Worm (Caenorhabditis elegans) whole organism, young adult: ENCODE data around the gene C04F5.9.

Experiments
- B0019.2 ChIP-seq: fragments of 200-800 bp; sonication (Bioruptor generic); conservative IDR thresholded peaks from 2 replicates; pipeline ENCODE4 v1.3.6; 2022; ENCODE audit warnings: missing genetic modification reagents, missing genetic modification characterization, missing compliant biosample characterization
- B0336.3 ChIP-seq: fragments of 200-800 bp; sonication (Bioruptor generic); IDR thresholded peaks from 2 replicates; pipeline ENCODE4 v1.3.6; 2022; ENCODE audit warnings: missing genetic modification characterization, missing compliant biosample characterization
- F52B5.7 ChIP-seq: sonication (generic microtip); optimal IDR thresholded peaks from 2 replicates; lab custom pipeline; 2016; ENCODE audit warnings: mild to moderate bottlenecking, missing genetic modification characterization, missing compliant biosample characterization
- F57A8.1 ChIP-seq: fragments of 200-800 bp; sonication (Bioruptor generic); optimal IDR thresholded peaks from 2 replicates; lab custom pipeline; 2018; ENCODE audit warnings: mild to moderate bottlenecking, missing genetic modification characterization, moderate library complexity, missing compliant biosample characterization
- F57C9.4 ChIP-seq: sonication (generic microtip); optimal IDR thresholded peaks from 2 replicates; lab custom pipeline; 2017; ENCODE audit warnings: mild to moderate bottlenecking, missing genetic modification characterization, missing compliant biosample characterization
- K12H6.12 ChIP-seq: fragments of 200-800 bp; sonication (Bioruptor generic); optimal IDR thresholded peaks from 2 replicates; lab custom pipeline; 2018; ENCODE audit warnings: mild to moderate bottlenecking, missing genetic modification characterization, missing compliant biosample characterization
- T07F8.4 ChIP-seq: sonication (generic microtip); optimal IDR thresholded peaks from 2 replicates; lab custom pipeline; 2016; ENCODE audit warnings: mild to moderate bottlenecking, missing genetic modification characterization, moderate library complexity, missing compliant biosample characterization
- Y95B8A.8 ChIP-seq: fragments of 200-800 bp; sonication (Bioruptor generic); IDR thresholded peaks from 2 replicates; pipeline ENCODE4 v1.3.6; 2022; ENCODE audit warnings: missing genetic modification reagents, missing genetic modification characterization, missing compliant biosample characterization
- ZK185.1 ChIP-seq: sonication (generic microtip); optimal IDR thresholded peaks from 2 replicates; lab custom pipeline; 2016; ENCODE audit warnings: mild to moderate bottlenecking, missing genetic modification characterization, missing compliant biosample characterization; ENCODE audit not compliant: poor library complexity, severe bottlenecking
- ama-1 ChIP-seq, 3 experiments: fragments of 150-350 bp in 1 of 3; sonication (generic microtip) in 2 of 3; optimal IDR thresholded peaks; 2 replicates each; lab custom pipeline; 2014 to 2018; ENCODE audit warnings: missing biosample characterization in 2 of 3, missing genetic modification characterization in 2 of 3, missing genetic modification reagents in 2 of 3
- aptf-2 ChIP-seq: fragments of 200-800 bp; sonication (Bioruptor generic); conservative IDR thresholded peaks from 2 replicates; pipeline ENCODE4 v1.3.6; 2022; ENCODE audit warnings: missing genetic modification reagents, missing genetic modification characterization, missing compliant biosample characterization
- athp-1 ChIP-seq: sonication (generic microtip); optimal IDR thresholded peaks from 2 replicates; lab custom pipeline; 2017; ENCODE audit warnings: mild to moderate bottlenecking, missing genetic modification characterization, missing compliant biosample characterization
- attf-3 ChIP-seq: fragments of 200-800 bp; sonication (Bioruptor generic); conservative IDR thresholded peaks from 2 replicates; pipeline ENCODE4 v1.3.6; 2022; ENCODE audit warnings: missing genetic modification reagents, missing genetic modification characterization, missing compliant biosample characterization
- ccch-3 ChIP-seq: fragments of 200-800 bp; sonication (Bioruptor generic); optimal IDR thresholded peaks from 2 replicates; lab custom pipeline; 2018; ENCODE audit warnings: mild to moderate bottlenecking, missing genetic modification characterization, missing compliant biosample characterization
- cebp-1 ChIP-seq, 2 experiments: fragments of 200-800 bp in 1 of 2; sonication (Bioruptor generic) in 1 of 2; sonication (generic microtip) in 1 of 2; IDR thresholded peaks in 1 of 2; optimal IDR thresholded peaks in 1 of 2; 2 replicates each; pipeline versions ENCODE4 v1.3.6 to Lab custom; 2017 to 2022; ENCODE audit warnings: missing compliant biosample characterization in 2 of 2, missing genetic modification characterization in 2 of 2, mild to moderate bottlenecking in 1 of 2, missing genetic modification reagents in 1 of 2, moderate library complexity in 1 of 2
- ceh-58 ChIP-seq: fragments of 200-800 bp; sonication (Bioruptor generic); IDR thresholded peaks from 2 replicates; pipeline ENCODE4 v1.3.6; 2022; ENCODE audit warnings: missing genetic modification characterization, missing compliant biosample characterization
- egl-44 ChIP-seq: fragments of 200-800 bp; sonication (Bioruptor generic); IDR thresholded peaks from 2 replicates; pipeline ENCODE4 v1.3.6; 2022; ENCODE audit warnings: missing genetic modification reagents, missing genetic modification characterization, missing compliant biosample characterization
- egrh-3 ChIP-seq: fragments of 200-800 bp; sonication (Bioruptor generic); IDR thresholded peaks from 2 replicates; pipeline ENCODE4 v1.3.6; 2022; ENCODE audit warnings: missing genetic modification reagents, missing genetic modification characterization, missing compliant biosample characterization
- ets-4 ChIP-seq: fragments of 200-800 bp; sonication (Bioruptor generic); optimal IDR thresholded peaks from 2 replicates; lab custom pipeline; 2018; ENCODE audit warnings: mild to moderate bottlenecking, missing genetic modification characterization, missing compliant biosample characterization
- gei-17 ChIP-seq: fragments of 200-800 bp; sonication (Bioruptor generic); optimal IDR thresholded peaks from 2 replicates; lab custom pipeline; 2018; ENCODE audit warnings: mild to moderate bottlenecking, missing genetic modification characterization, missing compliant biosample characterization
- hlh-12 ChIP-seq: sonication (generic microtip); optimal IDR thresholded peaks from 2 replicates; lab custom pipeline; 2016; ENCODE audit warnings: missing genetic modification characterization, missing compliant biosample characterization
- hmg-1.2 ChIP-seq: fragments of 200-800 bp; sonication (Bioruptor generic); IDR thresholded peaks from 2 replicates; pipeline ENCODE4 v1.3.6; 2022; ENCODE audit warnings: missing genetic modification reagents, missing genetic modification characterization, missing compliant biosample characterization
- hmg-20 ChIP-seq: fragments of 200-800 bp; sonication (Bioruptor generic); IDR thresholded peaks from 2 replicates; pipeline ENCODE4 v1.3.6; 2022; ENCODE audit warnings: missing genetic modification reagents, missing genetic modification characterization, missing compliant biosample characterization
- hsf-1 ChIP-seq: fragments of 200-800 bp; sonication (Bioruptor generic); IDR thresholded peaks from 2 replicates; pipeline ENCODE4 v1.3.6; 2022; ENCODE audit warnings: missing genetic modification reagents, missing genetic modification characterization, missing compliant biosample characterization
- lin-35 ChIP-seq, 3 experiments: fragments of 150-350 bp in 2 of 3; sonication (generic microtip) in 1 of 3; optimal IDR thresholded peaks; 2 replicates each; lab custom pipeline; 2014 to 2018; ENCODE audit warnings: missing biosample characterization in 3 of 3, missing genetic modification characterization in 3 of 3, missing genetic modification reagents in 3 of 3
- lir-1 ChIP-seq: fragments of 200-800 bp; sonication (Bioruptor generic); conservative IDR thresholded peaks from 2 replicates; pipeline ENCODE4 v1.3.6; 2022; ENCODE audit warnings: missing genetic modification reagents, missing genetic modification characterization, missing compliant biosample characterization
- lsy-27 ChIP-seq: sonication (generic microtip); optimal IDR thresholded peaks from 2 replicates; lab custom pipeline; 2017; ENCODE audit warnings: missing genetic modification characterization, mild to moderate bottlenecking, missing compliant biosample characterization, antibody characterized with exemption, missing genotype, borderline replicate concordance; ENCODE audit not compliant: insufficient read depth
- madf-10 ChIP-seq: sonication (generic microtip); optimal IDR thresholded peaks from 2 replicates; lab custom pipeline; 2016; ENCODE audit warnings: mild to moderate bottlenecking, missing genetic modification characterization, missing compliant biosample characterization
- mel-28 ChIP-seq: sonication (generic microtip); optimal IDR thresholded peaks from 2 replicates; lab custom pipeline; 2016; ENCODE audit warnings: borderline replicate concordance, mild to moderate bottlenecking, missing genetic modification characterization, missing compliant biosample characterization
- nhr-120 ChIP-seq: fragments of 200-800 bp; sonication (Bioruptor generic); IDR thresholded peaks from 2 replicates; pipeline ENCODE4 v1.3.6; 2022; ENCODE audit warnings: missing genetic modification characterization, missing compliant biosample characterization
- nhr-179 ChIP-seq: sonication (generic microtip); optimal IDR thresholded peaks from 2 replicates; lab custom pipeline; 2016; ENCODE audit warnings: mild to moderate bottlenecking, missing genetic modification characterization, missing compliant biosample characterization
- nhr-80 ChIP-seq: sonication (generic microtip); optimal IDR thresholded peaks from 2 replicates; lab custom pipeline; 2016; ENCODE audit warnings: missing genetic modification characterization, missing compliant biosample characterization
- rec-8 ChIP-seq, 2 experiments: sonication (generic microtip); optimal IDR thresholded peaks; 2 replicates each; lab custom pipeline; 2016; ENCODE audit warnings: mild to moderate bottlenecking in 2 of 2, missing genetic modification characterization in 2 of 2, missing genetic modification reagents in 2 of 2, missing genotype in 2 of 2, missing biosample characterization in 1 of 2, missing compliant biosample characterization in 1 of 2, moderate library complexity in 1 of 2
- repo-1 ChIP-seq: sonication (generic microtip); optimal IDR thresholded peaks from 2 replicates; lab custom pipeline; 2017; ENCODE audit warnings: mild to moderate bottlenecking, missing genetic modification characterization, missing compliant biosample characterization
- snpc-1.3 ChIP-seq: sonication (generic microtip); optimal IDR thresholded peaks from 2 replicates; lab custom pipeline; 2017; ENCODE audit warnings: missing genetic modification characterization, mild to moderate bottlenecking, missing compliant biosample characterization, antibody characterized with exemption, moderate library complexity, missing genotype, missing genetic modification reagents; ENCODE audit not compliant: insufficient read depth
- somi-1 ChIP-seq: fragments of 200-800 bp; sonication (Bioruptor generic); optimal IDR thresholded peaks from 2 replicates; lab custom pipeline; 2018; ENCODE audit warnings: mild to moderate bottlenecking, missing genetic modification characterization, missing compliant biosample characterization
- sptf-2 ChIP-seq: fragments of 200-800 bp; sonication (Bioruptor generic); optimal IDR thresholded peaks from 2 replicates; lab custom pipeline; 2018; ENCODE audit warnings: mild to moderate bottlenecking, missing genetic modification characterization, missing compliant biosample characterization
- tbx-9 ChIP-seq: sonication (generic microtip); optimal IDR thresholded peaks from 2 replicates; lab custom pipeline; 2016; ENCODE audit warnings: borderline replicate concordance, missing genetic modification characterization, inconsistent platforms, missing compliant biosample characterization
- unc-62 ChIP-seq: fragments of 150-350 bp; optimal IDR thresholded peaks from 2 replicates; lab custom pipeline; 2014; ENCODE audit warnings: missing biosample characterization, missing genetic modification reagents, missing genetic modification characterization
- xnd-1 ChIP-seq: sonication (generic microtip); optimal IDR thresholded peaks from 2 replicates; lab custom pipeline; 2016; ENCODE audit warnings: missing genotype, missing genetic modification reagents, missing genetic modification characterization, missing compliant biosample characterization
- ztf-18 ChIP-seq: sonication (generic microtip); optimal IDR thresholded peaks from 2 replicates; lab custom pipeline; 2016; ENCODE audit warnings: missing genotype, mild to moderate bottlenecking, missing genetic modification characterization, missing compliant biosample characterization
- ztf-25 ChIP-seq: fragments of 200-800 bp; sonication (Bioruptor generic); IDR thresholded peaks from 2 replicates; pipeline ENCODE4 v1.3.6; 2022; ENCODE audit warnings: missing genetic modification reagents, missing genetic modification characterization, missing compliant biosample characterization
- ztf-3 ChIP-seq: fragments of 200-800 bp; sonication (Bioruptor generic); optimal IDR thresholded peaks from 2 replicates; lab custom pipeline; 2018; ENCODE audit warnings: mild to moderate bottlenecking, missing genetic modification characterization, missing compliant biosample characterization
- ztf-6 ChIP-seq: fragments of 200-800 bp; sonication (Bioruptor generic); IDR thresholded peaks from 2 replicates; pipeline ENCODE4 v1.3.6; 2022; ENCODE audit warnings: missing genetic modification reagents, missing genetic modification characterization, missing compliant biosample characterization

Gene C04F5.9

ce11 chrV:5067390-5067789 lies 51.6 kb downstream of the C04F5.9 start:
- TF ChIP-seq nhr-80 (tag; lab: Kevin White, UChicago) (peak; percentile 87), unc-62 (peak; percentile 67), xnd-1 (tag; lab: Kevin White, UChicago) (no peak), cebp-1 (GFP tag; IDR thresholded peaks at IDR 0.05; lab: Robert Waterston, UW) (peak; percentile 48; the same call in 1 of the 2 replicates), cebp-1 (tag; optimal IDR thresholded peaks at IDR 0.05; lab: Kevin White, UChicago) (peak; percentile 74)

ce11 chrV:5064761-5065421 lies 54.1 kb downstream of the C04F5.9 start, which contains the start of gene mlk-1:
Gene mlk-1, minus strand, starts transcription at chrV:5064811.
- TF ChIP-seq repo-1 (tag; lab: Kevin White, UChicago) (no peak), aptf-2 (GFP tag; lab: Robert Waterston, UW) (no peak), hmg-1.2 (GFP tag; lab: Robert Waterston, UW) (peak; percentile 59; the same call in 1 of the 2 replicates), cebp-1 (GFP tag; IDR thresholded peaks at IDR 0.05; lab: Robert Waterston, UW) (no peak), cebp-1 (tag; optimal IDR thresholded peaks at IDR 0.05; lab: Kevin White, UChicago) (peak; percentile 64), gei-17 (GFP tag; lab: Kevin White, UChicago) (no peak), nhr-120 (GFP tag; lab: Robert Waterston, UW) (no peak), tbx-9 (tag; lab: Kevin White, UChicago) (no peak), T07F8.4 (tag; lab: Kevin White, UChicago) (no peak), egrh-3 (GFP tag; lab: Robert Waterston, UW) (peak; percentile 18), hlh-12 (tag; lab: Kevin White, UChicago) (no peak), ztf-18 (tag; lab: Kevin White, UChicago) (peak; percentile 22), attf-3 (no peak), ccch-3 (no peak), B0336.3 (GFP tag; lab: Robert Waterston, UW) (peak; percentile 73; the same call in 1 of the 2 replicates), sptf-2 (GFP tag; lab: Kevin White, UChicago) (no peak), hsf-1 (GFP tag; lab: Robert Waterston, UW) (peak; percentile 46; the same call in 1 of the 2 replicates), rec-8 (tag; optimal IDR thresholded peaks at IDR 0.05; lab: Kevin White, UChicago) (no peak), F57C9.4 (tag; lab: Kevin White, UChicago) (no peak), ama-1 (optimal IDR thresholded peaks at IDR 0.05; lab: Kevin White, UChicago) (peak; percentile 52), ama-1 (GFP tag; optimal IDR thresholded peaks at IDR 0.05; lab: Kevin White, UChicago) (no peak), K12H6.12 (tag; lab: Kevin White, UChicago) (peak; percentile 65), lsy-27 (tag; lab: Kevin White, UChicago) (no peak), lin-35 (GFP tag; optimal IDR thresholded peaks at IDR 0.05; lab: Kevin White, UChicago) (peak in 1 of 3 experiments; percentile 24), mel-28 (no peak), ZK185.1 (peak; percentile 7), somi-1 (GFP tag; lab: Kevin White, UChicago) (peak; percentile 39), ztf-6 (no peak), snpc-1.3 (tag; lab: Kevin White, UChicago) (no peak), athp-1 (no peak), F57A8.1 (GFP tag; lab: Kevin White, UChicago) (no peak), ztf-25 (GFP tag; lab: Robert Waterston, UW) (no peak), lir-1 (GFP tag; lab: Robert Waterston, UW) (no peak), ceh-58 (GFP tag; lab: Robert Waterston, UW) (no peak), F52B5.7 (tag; lab: Kevin White, UChicago) (no peak), B0019.2 (GFP tag; lab: Robert Waterston, UW) (no peak), hmg-20 (no peak), ztf-3 (GFP tag; lab: Kevin White, UChicago) (no peak), ets-4 (no peak), Y95B8A.8 (no peak), egl-44 (GFP tag; lab: Robert Waterston, UW) (no peak), nhr-179 (tag; lab: Kevin White, UChicago) (no peak), madf-10 (tag; lab: Kevin White, UChicago) (peak; percentile 20)
